Fruit fly (Drosophila melanogaster) Kc167 (cell line): ENCODE results near the gene Vps2.

ENCODE experiments used
- Myc ChIP-seq: fragments of >200 bp; optimal IDR thresholded peaks from 2 replicates; lab custom pipeline; 2017; ENCODE audit warnings: missing external identifiers
- Sin3A ChIP-seq: fragments of >200 bp; optimal IDR thresholded peaks from 2 replicates; lab custom pipeline; 2018; ENCODE audit warnings: missing external identifiers
- h ChIP-seq: fragments of >200 bp; optimal IDR thresholded peaks from 3 replicates; lab custom pipeline; 2018; ENCODE audit warnings: missing external identifiers
- insv ChIP-seq: fragments of >200 bp; optimal IDR thresholded peaks from 3 replicates; lab custom pipeline; 2018; ENCODE audit warnings: missing external identifiers
- psq ChIP-seq: fragments of >200 bp; optimal IDR thresholded peaks from 2 replicates; lab custom pipeline; 2017; ENCODE audit warnings: missing external identifiers
- ttk ChIP-seq: sonication (Bioruptor generic); optimal IDR thresholded peaks from 2 replicates; lab custom pipeline; 2017; ENCODE audit warnings: missing external identifiers

Gene Vps2

DNA sequence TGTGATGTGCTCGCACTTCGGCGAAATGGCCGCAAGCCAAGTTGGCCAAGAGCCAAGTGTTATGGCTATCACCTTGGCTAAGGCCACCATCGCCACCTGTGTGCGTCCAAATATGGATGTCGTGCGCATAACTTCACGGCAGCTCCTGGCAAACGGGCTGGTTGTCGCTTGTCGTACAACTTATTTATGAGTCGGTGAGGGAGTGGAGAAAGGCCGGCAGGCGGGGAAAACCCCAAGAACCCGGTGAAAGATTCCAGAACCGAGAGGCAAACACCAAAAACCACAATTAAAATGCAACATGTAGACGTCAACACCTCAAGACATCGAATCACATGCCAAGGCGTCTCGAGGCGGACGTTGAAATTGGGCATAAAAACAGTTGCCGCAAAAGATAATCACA is 40.3 kb upstream of the Vps2 start:
- TF ChIP-seq ttk (no peak), insv (lab: Kevin White, UChicago) (no peak), h (lab: Kevin White, UChicago) (no peak), psq (lab: Kevin White, UChicago) (no peak), Sin3A (lab: Kevin White, UChicago) (no peak), Myc (lab: Kevin White, UChicago) (no peak)

- no peak for TF ChIP-seq Myc (lab: Kevin White, UChicago)
- no peak for TF ChIP-seq ttk
- TF ChIP-seq Sin3A (lab: Kevin White, UChicago), result no peak
- no peak for TF ChIP-seq h (lab: Kevin White, UChicago)
- no peak for TF ChIP-seq psq (lab: Kevin White, UChicago)
- TF ChIP-seq insv (lab: Kevin White, UChicago), result no peak
Observed at dm6 chr3R:26012801-26013663, 39.6 kb upstream of the Vps2 start.

- TF ChIP-seq psq (lab: Kevin White, UChicago) (no peak), insv (lab: Kevin White, UChicago) (no peak), Sin3A (lab: Kevin White, UChicago) (no peak), ttk (no peak), h (lab: Kevin White, UChicago) (no peak), Myc (lab: Kevin White, UChicago) (no peak)
Observed at dm6 chr3R:26013664-26013948, 39.0 kb upstream of the Vps2 start.

DNA sequence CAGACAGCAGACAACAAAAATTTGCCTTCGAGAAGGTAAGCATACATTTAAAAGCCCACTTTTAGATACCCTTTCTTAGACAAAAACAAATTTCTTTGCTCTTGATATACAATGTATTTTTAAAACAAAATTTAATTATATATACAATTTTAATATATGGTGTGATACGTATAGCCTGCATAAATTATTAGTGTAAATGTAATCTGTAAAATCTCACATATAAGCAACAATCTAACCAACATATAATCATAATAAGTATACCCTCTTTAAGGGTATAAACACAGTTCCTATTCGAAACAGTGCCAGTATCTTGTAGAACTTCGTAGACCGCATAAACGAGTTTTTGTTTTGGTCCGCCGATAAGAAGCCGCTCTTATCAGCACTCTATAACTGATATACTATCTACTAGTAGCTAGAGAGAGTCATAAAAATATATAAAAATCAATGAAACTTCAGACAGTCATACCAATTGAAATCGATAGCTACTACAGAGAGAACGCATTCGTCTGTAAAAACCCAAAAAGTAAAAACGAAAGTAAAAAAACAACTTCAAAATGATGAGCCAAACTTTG is 38.3 kb upstream of the Vps2 start, which contains the start of gene Kaz-m1:
TSS of gene Kaz-m1 (plus strand) at position 460 of the 572 bp plus-strand sequence.
- TF ChIP-seq insv (lab: Kevin White, UChicago) (no peak), h (lab: Kevin White, UChicago) (no peak), Myc (lab: Kevin White, UChicago) (no peak), ttk (no peak), Sin3A (lab: Kevin White, UChicago) (no peak), psq (lab: Kevin White, UChicago) (no peak)

dm6 chr3R:26017294-26017770 is 35.3 kb upstream of the Vps2 start:
- TF ChIP-seq Sin3A (lab: Kevin White, UChicago) (no peak), ttk (no peak), Myc (lab: Kevin White, UChicago) (no peak), insv (lab: Kevin White, UChicago) (no peak), psq (lab: Kevin White, UChicago) (no peak), h (lab: Kevin White, UChicago) (no peak)

- no peak for TF ChIP-seq insv (lab: Kevin White, UChicago)
- TF ChIP-seq h (lab: Kevin White, UChicago), result no peak
- TF ChIP-seq Myc (lab: Kevin White, UChicago), result no peak
- no peak for TF ChIP-seq ttk
- no peak for TF ChIP-seq psq (lab: Kevin White, UChicago)
- TF ChIP-seq Sin3A (lab: Kevin White, UChicago), result no peak
Observed at dm6 chr3R:26017771-26018731, 34.6 kb upstream of the Vps2 start.

DNA sequence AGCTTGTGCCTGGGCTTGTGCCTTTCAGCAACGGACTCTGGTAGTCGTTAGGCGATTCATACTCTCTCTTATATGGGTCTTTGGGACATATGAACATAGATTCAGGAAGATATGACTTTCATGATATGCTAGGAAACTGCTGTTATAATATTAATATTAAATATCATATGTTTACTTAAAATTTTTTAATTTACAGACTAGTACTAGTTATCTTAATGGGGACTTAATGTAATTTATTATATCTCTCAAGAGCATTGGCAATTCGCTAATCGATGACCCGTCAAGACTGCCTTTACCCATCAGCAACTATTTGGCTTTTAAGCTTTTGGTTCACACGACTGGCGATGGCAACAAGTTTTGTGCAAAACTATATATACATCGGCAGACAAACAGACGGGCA is 33.4 kb upstream of the Vps2 start:
- TF ChIP-seq insv (lab: Kevin White, UChicago) (no peak), Sin3A (lab: Kevin White, UChicago) (no peak), psq (lab: Kevin White, UChicago) (no peak), Myc (lab: Kevin White, UChicago) (no peak), ttk (no peak), h (lab: Kevin White, UChicago) (no peak)

- no peak for TF ChIP-seq Sin3A (lab: Kevin White, UChicago)
- TF ChIP-seq Myc (lab: Kevin White, UChicago), result no peak
- TF ChIP-seq h (lab: Kevin White, UChicago), result peak; percentile 43
- no peak for TF ChIP-seq ttk
- no peak for TF ChIP-seq psq (lab: Kevin White, UChicago)
Observed at dm6 chr3R:26020244-26021171, 32.1 kb upstream of the Vps2 start.

DNA sequence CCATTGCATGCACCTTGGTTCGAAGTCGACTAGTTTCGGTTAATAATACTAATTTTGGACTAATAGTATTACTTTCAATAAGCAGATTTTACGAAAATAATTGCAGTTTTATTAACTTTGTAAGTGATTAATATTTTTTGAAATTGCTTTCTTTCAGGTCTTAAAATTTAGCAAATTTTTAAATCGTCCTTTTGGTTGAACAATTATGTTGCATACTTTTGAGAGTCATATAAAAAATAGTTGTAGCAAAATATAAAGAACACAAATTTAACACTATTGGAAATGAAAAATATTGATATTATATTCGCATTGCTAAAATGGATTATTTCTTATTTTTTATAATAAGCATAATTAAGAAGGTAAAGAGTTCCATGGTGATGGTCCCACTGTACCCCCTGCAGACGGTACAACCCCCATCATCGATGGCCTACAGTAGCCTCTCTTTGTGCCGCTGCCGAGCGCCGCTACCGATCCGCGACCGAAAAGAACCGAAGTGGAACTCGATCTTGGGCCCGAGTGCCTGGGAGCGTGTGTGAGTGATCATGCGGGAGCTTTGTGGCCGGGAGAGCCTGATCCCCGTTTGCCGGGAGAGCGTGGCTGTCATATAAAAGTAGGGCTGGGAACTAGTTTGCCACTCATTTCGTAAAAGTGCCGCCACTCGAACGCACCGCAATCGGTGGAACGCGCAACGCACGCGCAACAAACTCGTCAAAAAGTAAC is 31.3 kb upstream of the Vps2 start:
- no peak for TF ChIP-seq Sin3A (lab: Kevin White, UChicago)
- no peak for TF ChIP-seq h (lab: Kevin White, UChicago)
- TF ChIP-seq insv (lab: Kevin White, UChicago), result no peak
- no peak for TF ChIP-seq psq (lab: Kevin White, UChicago)
- TF ChIP-seq Myc (lab: Kevin White, UChicago), result no peak
- TF ChIP-seq ttk, result no peak
